Worm (Caenorhabditis elegans): Measurements from ENCODE around the gene F56C3.1.
A peak's percentile ranks its signal among the peaks of the same experiment; 100 is the strongest.

The F56C3.1 gene

DNA sequence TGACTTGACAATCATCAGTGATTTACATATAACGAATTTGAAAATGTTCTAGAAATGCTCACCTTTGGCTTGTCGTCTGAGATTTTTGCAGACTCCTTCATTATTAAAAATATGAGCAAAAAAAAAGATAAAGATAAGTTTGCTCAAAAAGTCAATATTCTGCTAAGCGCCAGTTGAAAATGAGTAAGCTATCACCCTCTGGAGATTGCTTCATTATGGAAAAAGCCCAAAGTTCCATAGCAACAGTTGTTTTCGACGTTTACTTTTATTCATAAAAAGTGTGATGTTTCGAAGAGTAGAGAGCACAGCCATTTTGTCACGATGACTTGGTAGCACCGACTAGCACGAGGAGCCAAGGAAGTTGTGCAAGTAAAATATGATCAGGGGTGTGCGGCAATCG lies 28.8 kb upstream of the F56C3.1 start, which contains the start of gene F56C3.3:
Gene F56C3.3, minus strand, starts transcription at position 101 of the 400 bp plus-strand sequence.
- TF ChIP-seq ZK546.5 (tag; optimal IDR thresholded peaks at IDR 0.05) (no peak), ztf-11 (tag; optimal IDR thresholded peaks at IDR 0.05) (no peak), ztf-4 (tag; optimal IDR thresholded peaks at IDR 0.05) (no peak), skn-1 (tag; optimal IDR thresholded peaks at IDR 0.05) (no peak), ceh-82 (tag; optimal IDR thresholded peaks at IDR 0.05) (no peak), elt-3 (tag; optimal IDR thresholded peaks at IDR 0.05) (no peak), dmd-4 (tag; optimal IDR thresholded peaks at IDR 0.05) (no peak), mbf-1 (tag; optimal IDR thresholded peaks at IDR 0.05) (no peak), elt-1 (tag; optimal IDR thresholded peaks at IDR 0.05) (no peak), ama-1 (optimal IDR thresholded peaks at IDR 0.05) (no peak), snpc-4 (tag; optimal IDR thresholded peaks at IDR 0.05) (no peak), blmp-1 (tag; optimal IDR thresholded peaks at IDR 0.05; ENCODE audit: insufficient read depth) (no peak), egl-27 (tag; optimal IDR thresholded peaks at IDR 0.05) (no peak), ceh-16 (tag; optimal IDR thresholded peaks at IDR 0.05) (no peak), ztf-1 (GFP tag; conservative IDR thresholded peaks at IDR 0.05) (no peak), crh-2 (tag; optimal IDR thresholded peaks at IDR 0.05) (no peak), fos-1 (tag; optimal IDR thresholded peaks at IDR 0.05) (no peak), sma-3 (GFP tag; optimal IDR thresholded peaks at IDR 0.05) (no peak), unc-39 (tag; optimal IDR thresholded peaks at IDR 0.05) (no peak)

ce11 chrX:1360631-1361030 lies 26.5 kb upstream of the F56C3.1 start, which contains the start of gene F56C3.4:
Gene F56C3.4, minus strand, starts transcription at chrX:1360731.
- TF ChIP-seq dmd-4 (tag; optimal IDR thresholded peaks at IDR 0.05): no peak
- no peak for TF ChIP-seq sem-4 (tag; optimal IDR thresholded peaks at IDR 0.05)
- TF ChIP-seq mbf-1 (tag; optimal IDR thresholded peaks at IDR 0.05): no peak
- TF ChIP-seq C34F6.9 (tag; optimal IDR thresholded peaks at IDR 0.05): no peak
- TF ChIP-seq ztf-4 (tag; optimal IDR thresholded peaks at IDR 0.05): no peak
- no peak for TF ChIP-seq ZK546.5 (tag; optimal IDR thresholded peaks at IDR 0.05)
- TF ChIP-seq zag-1 (tag; optimal IDR thresholded peaks at IDR 0.05): no peak
- no peak for TF ChIP-seq nhr-11 (tag; optimal IDR thresholded peaks at IDR 0.05)
- TF ChIP-seq aly-2 (tag; optimal IDR thresholded peaks at IDR 0.05): no peak
- no peak for TF ChIP-seq nhr-12 (tag; optimal IDR thresholded peaks at IDR 0.05)
- no peak for TF ChIP-seq mdl-1 (tag; optimal IDR thresholded peaks at IDR 0.05)
- no peak for TF ChIP-seq nhr-23 (tag; optimal IDR thresholded peaks at IDR 0.05)
- no peak for TF ChIP-seq elt-3 (tag; optimal IDR thresholded peaks at IDR 0.05)

DNA sequence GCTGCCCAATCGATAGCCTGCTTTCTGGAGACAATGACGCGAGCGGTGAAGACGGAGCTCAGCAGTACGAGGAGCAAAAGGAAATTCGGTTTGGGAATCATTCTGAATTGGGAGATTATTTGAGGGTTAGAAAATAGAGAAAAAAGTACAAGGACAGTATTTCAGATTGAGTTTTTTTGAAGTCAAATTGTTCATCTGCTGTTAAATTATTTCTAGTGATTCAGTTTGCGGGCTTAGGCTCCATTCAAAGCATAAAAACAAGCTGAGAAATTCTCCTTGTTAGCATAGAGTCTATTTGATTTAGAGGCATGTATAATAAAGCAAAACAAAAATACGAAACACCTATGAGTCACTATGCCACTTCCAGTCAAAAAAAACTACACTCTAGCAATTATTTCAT lies 19.7 kb upstream of the F56C3.1 start, which contains the start of gene dgn-2:
Gene dgn-2, minus strand, starts transcription at position 101 of the 400 bp plus-strand sequence.
- TF ChIP-seq nhr-21 (tag; optimal IDR thresholded peaks at IDR 0.05): no peak
- no peak for TF ChIP-seq R02D3.7 (tag; optimal IDR thresholded peaks at IDR 0.05)
- no peak for TF ChIP-seq mdl-1 (tag; optimal IDR thresholded peaks at IDR 0.05)
- no peak for TF ChIP-seq lin-13 (GFP tag; optimal IDR thresholded peaks at IDR 0.05)
- TF ChIP-seq peb-1 (tag; optimal IDR thresholded peaks at IDR 0.05): no peak
- TF ChIP-seq unc-39 (tag; optimal IDR thresholded peaks at IDR 0.05): no peak
- TF ChIP-seq alr-1 (tag; optimal IDR thresholded peaks at IDR 0.05): no peak
- TF ChIP-seq gmeb-1 (tag; optimal IDR thresholded peaks at IDR 0.05): no peak
- no peak for TF ChIP-seq nhr-25 (tag; optimal IDR thresholded peaks at IDR 0.05)
- TF ChIP-seq mbf-1 (tag; optimal IDR thresholded peaks at IDR 0.05): no peak
- TF ChIP-seq lin-39 (tag; optimal IDR thresholded peaks at IDR 0.05): no peak

DNA sequence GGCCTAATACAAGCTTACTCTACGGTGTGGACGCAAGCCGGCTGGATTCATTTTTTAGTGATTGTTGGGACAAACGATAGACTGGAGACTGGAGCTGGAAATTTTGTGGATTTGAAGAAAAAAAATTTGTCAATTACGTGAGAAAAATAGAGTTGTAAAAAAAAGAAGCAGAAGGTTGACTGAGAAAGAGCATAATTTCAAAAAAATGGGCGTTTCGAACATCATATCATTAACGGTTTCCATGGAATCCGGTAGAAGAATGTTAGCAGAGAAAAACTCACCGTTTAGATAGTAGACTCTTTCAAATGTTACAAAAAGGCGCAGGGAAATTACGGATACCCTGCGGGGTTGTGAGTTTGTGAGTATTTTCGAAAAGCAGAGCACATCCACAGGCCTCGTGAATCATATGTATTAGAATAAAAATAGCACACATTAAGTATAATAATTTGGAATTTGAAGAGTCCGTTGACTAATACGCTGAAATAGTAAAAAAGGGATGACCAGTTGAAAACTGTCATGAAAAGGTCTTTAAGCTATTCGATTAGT lies 16.3 kb upstream of the F56C3.1 start, which contains the start of gene F56C3.7:
Gene F56C3.7, minus strand, starts transcription at position 51 of the 546 bp plus-strand sequence.
- TF ChIP-seq alr-1 (tag; optimal IDR thresholded peaks at IDR 0.05): no peak
- TF ChIP-seq gmeb-1 (tag; optimal IDR thresholded peaks at IDR 0.05): peak; percentile 4

ce11 chrX:1371688-1372087 lies 15.4 kb upstream of the F56C3.1 start, which contains the start of gene fbxa-190:
Gene fbxa-190, plus strand, starts transcription at chrX:1372012.
- peak; percentile 49 for TF ChIP-seq sma-9 (GFP tag; optimal IDR thresholded peaks at IDR 0.05)
- no peak for TF ChIP-seq sma-9 (tag; optimal IDR thresholded peaks at IDR 0.05)
- TF ChIP-seq nhr-25 (tag; optimal IDR thresholded peaks at IDR 0.05): no peak
- no peak for TF ChIP-seq nhr-23 (tag; optimal IDR thresholded peaks at IDR 0.05)
- TF ChIP-seq lin-39 (tag; optimal IDR thresholded peaks at IDR 0.05): no peak
- TF ChIP-seq skn-1 (tag; optimal IDR thresholded peaks at IDR 0.05): no peak
- peak; percentile 72 for TF ChIP-seq fos-1 (tag; optimal IDR thresholded peaks at IDR 0.05)
- no peak for TF ChIP-seq R02D3.7 (tag; optimal IDR thresholded peaks at IDR 0.05)
- no peak for TF ChIP-seq nhr-129 (tag; optimal IDR thresholded peaks at IDR 0.05)
- no peak for TF ChIP-seq ztf-11 (tag; optimal IDR thresholded peaks at IDR 0.05)
- TF ChIP-seq nhr-6 (tag; optimal IDR thresholded peaks at IDR 0.05): no peak
- no peak for TF ChIP-seq lin-13 (GFP tag; optimal IDR thresholded peaks at IDR 0.05)
